Fruit fly (Drosophila melanogaster): ENCODE measurements around the gene CG8997.

CG8997 gene

dm6 chr2L:13847625-13848024 lies 2.5 kb upstream of the CG8997 start, which contains the start of gene CG7953:
CG7953 (plus strand) TSS chr2L:13847925.
- TF ChIP-seq CG11294 (GFP tag; IDR thresholded peaks at IDR 0.05) (no peak), CG8632 (GFP tag; optimal IDR thresholded peaks at IDR 0.05) (no peak), CG8119 (GFP tag; IDR thresholded peaks at IDR 0.05) (no peak), CG8319 (GFP tag; optimal IDR thresholded peaks at IDR 0.05) (no peak), net (GFP tag; optimal IDR thresholded peaks at IDR 0.05) (no peak), CG6792 (GFP tag; optimal IDR thresholded peaks at IDR 0.05) (no peak), CG16779 (tag; optimal IDR thresholded peaks at IDR 0.05) (no peak), Lpt (GFP tag; optimal IDR thresholded peaks at IDR 0.05) (no peak), topi (GFP tag; optimal IDR thresholded peaks at IDR 0.05) (no peak), Sox102F (GFP tag; optimal IDR thresholded peaks at IDR 0.05) (no peak), eg (GFP tag; IDR thresholded peaks at IDR 0.05) (no peak), Gug (GFP tag; IDR thresholded peaks at IDR 0.05) (no peak), CG11902 (GFP tag; optimal IDR thresholded peaks at IDR 0.05) (no peak), CG6808 (GFP tag; optimal IDR thresholded peaks at IDR 0.05) (no peak), Met (GFP tag; optimal IDR thresholded peaks at IDR 0.05) (no peak), pdm3 (GFP tag; optimal IDR thresholded peaks at IDR 0.05) (no peak), Blimp-1 (GFP tag; optimal IDR thresholded peaks at IDR 0.05) (no peak), vri (GFP tag; optimal IDR thresholded peaks at IDR 0.05) (no peak), CG31627 (GFP tag; optimal IDR thresholded peaks at IDR 0.05) (no peak)

DNA sequence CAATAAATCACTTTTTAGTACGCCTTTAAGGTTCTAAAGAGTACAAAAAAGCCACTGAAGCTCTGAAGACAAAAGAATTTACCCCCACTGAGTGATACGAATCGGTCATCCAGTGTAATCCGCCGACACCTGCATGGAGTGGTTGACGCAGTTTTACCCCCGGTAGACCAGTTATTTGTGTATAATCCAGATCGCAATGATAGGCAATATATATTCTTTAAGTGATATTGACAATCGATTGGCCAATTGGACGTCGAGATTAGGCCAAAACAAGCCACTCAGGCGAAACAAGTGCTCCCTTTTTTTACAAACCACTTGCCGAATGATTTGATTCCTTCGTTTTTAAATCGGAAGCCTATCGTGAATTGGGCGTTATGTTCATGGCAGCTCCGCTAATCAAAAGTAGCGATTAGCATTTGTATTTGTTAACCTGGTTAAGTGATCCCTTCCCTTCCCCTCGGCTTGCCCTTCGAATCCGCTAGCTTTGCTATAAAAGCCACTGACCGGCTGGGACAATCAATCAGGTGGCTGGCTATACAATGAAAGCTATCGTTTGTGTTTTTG lies 1.2 kb upstream of the CG8997 start, which contains the start of gene CG7916:
CG7916 (plus strand) TSS at position 514 of the 564 bp plus-strand sequence.
- no peak for TF ChIP-seq Ets96B (tag; optimal IDR thresholded peaks at IDR 0.05)
- TF ChIP-seq vri (GFP tag; optimal IDR thresholded peaks at IDR 0.05), result peak; percentile 33

dm6 chr2L:13843692-13844284 lies 1.3 kb downstream of the CG8997 start, which contains the start of gene CG33306:
CG33306 (minus strand) TSS chr2L:13843742.
- TF ChIP-seq Lpt (GFP tag; optimal IDR thresholded peaks at IDR 0.05), result no peak
- peak; percentile 37 for TF ChIP-seq topi (GFP tag; optimal IDR thresholded peaks at IDR 0.05)
- peak; percentile 7 for TF ChIP-seq acj6 (GFP tag; optimal IDR thresholded peaks at IDR 0.05)
- peak; percentile 55 for TF ChIP-seq Met (GFP tag; optimal IDR thresholded peaks at IDR 0.05)
- TF ChIP-seq CG3032 (tag; optimal IDR thresholded peaks at IDR 0.05), result no peak
- no peak for TF ChIP-seq CG31627 (GFP tag; optimal IDR thresholded peaks at IDR 0.05)
- no peak for TF ChIP-seq Eip75B (GFP tag; optimal IDR thresholded peaks at IDR 0.05)
- TF ChIP-seq ss (GFP tag; optimal IDR thresholded peaks at IDR 0.05), result no peak
- peak; percentile 50 for TF ChIP-seq esn (GFP tag; optimal IDR thresholded peaks at IDR 0.05)
- no peak for TF ChIP-seq CG7368 (GFP tag; optimal IDR thresholded peaks at IDR 0.05)
- TF ChIP-seq cyc (GFP tag; optimal IDR thresholded peaks at IDR 0.05), result peak; percentile 22
- TF ChIP-seq CG6163 (GFP tag; IDR thresholded peaks at IDR 0.05), result no peak
- no peak for TF ChIP-seq fkh (GFP tag; optimal IDR thresholded peaks at IDR 0.05)
- TF ChIP-seq svp (GFP tag), result peak; percentile 42
- TF ChIP-seq Smox (GFP tag; optimal IDR thresholded peaks at IDR 0.05), result no peak
- no peak for TF ChIP-seq CG34406 (GFP tag; optimal IDR thresholded peaks at IDR 0.05)

DNA sequence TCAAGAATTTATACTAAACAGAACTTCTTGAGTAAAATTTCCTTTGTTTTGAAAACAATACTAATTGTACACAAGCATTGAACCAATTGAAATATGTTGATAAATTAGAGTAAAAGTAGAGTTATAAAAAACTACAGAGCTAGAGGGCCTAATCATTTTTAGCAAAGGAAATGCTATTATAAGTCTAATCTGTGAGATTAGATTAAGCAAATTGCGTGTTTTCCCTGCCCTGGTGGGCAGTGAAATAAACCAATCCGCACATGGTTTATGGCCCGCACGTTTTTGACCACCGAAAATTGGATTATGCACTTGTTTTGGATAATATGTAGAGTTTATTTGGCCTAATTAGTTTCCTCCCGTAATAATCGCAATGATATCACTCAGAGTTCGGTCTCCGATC lies 2.6 kb downstream of the CG8997 start:
- TF ChIP-seq Eip93F (GFP tag; optimal IDR thresholded peaks at IDR 0.05), result no peak
- TF ChIP-seq dac (GFP tag; optimal IDR thresholded peaks at IDR 0.05), result no peak
- no peak for TF ChIP-seq svp (GFP tag)
- TF ChIP-seq CG3919 (GFP tag; optimal IDR thresholded peaks at IDR 0.05), result no peak

Data from whole organism, prepupa.